Fruit fly (Drosophila melanogaster) whole organism, adult: ENCODE data around the gene Mipp2.

Source experiments
- Hr96 ChIP-seq: fragments of 200-800 bp; sonication (Bioruptor generic); optimal IDR thresholded peaks from 2 replicates; lab custom pipeline; 2016; ENCODE audit warnings: missing biosample characterization, missing genetic modification characterization
- cnc ChIP-seq, 2 experiments: fragments of >200 bp; optimal IDR thresholded peaks; 2 replicates each; lab custom pipeline; 2017
- kay ChIP-seq: fragments of 200-800 bp; sonication (Bioruptor generic); peaks from one replicate; lab custom pipeline; 2016; ENCODE audit warnings: missing biosample characterization, missing genetic modification characterization, borderline replicate concordance

DNA sequence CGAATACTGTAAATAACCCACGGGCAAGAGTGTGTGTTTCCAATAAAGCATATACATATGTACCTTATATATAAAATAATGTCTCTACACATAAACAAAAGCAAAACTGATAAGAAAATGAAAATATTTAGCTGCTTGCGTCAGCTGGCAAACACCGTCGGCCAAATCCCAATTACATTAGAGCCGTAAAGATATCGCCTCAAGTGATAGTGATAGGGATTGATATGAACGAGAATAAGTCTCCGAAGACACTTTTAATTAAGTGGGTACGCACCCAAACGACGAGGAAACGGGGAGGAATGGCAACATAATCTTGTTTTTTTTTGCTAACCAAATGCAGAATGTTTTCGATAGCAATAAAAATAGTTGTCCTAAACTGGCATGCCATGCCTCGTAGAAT, 26.8 kb downstream of the Mipp2 start:
- TF ChIP-seq Hr96 (GFP tag; lab: Kevin White, UChicago) = no peak
- TF ChIP-seq kay (GFP tag; lab: Kevin White, UChicago) = no peak
- TF ChIP-seq cnc (optimal IDR thresholded peaks at IDR 0.05; lab: Kevin White, UChicago) = no peak
